Worm (Caenorhabditis elegans) whole organism, young adult: ENCODE data around the gene lin-37.

Experiments used
- B0019.2 ChIP-seq: fragments of 200-800 bp; sonication (Bioruptor generic); conservative IDR thresholded peaks from 2 replicates; pipeline ENCODE4 v1.3.6; 2022; ENCODE audit warnings: missing genetic modification reagents, missing genetic modification characterization, missing compliant biosample characterization
- C06A6.2 ChIP-seq: fragments of 200-800 bp; sonication (Bioruptor generic); conservative IDR thresholded peaks from 2 replicates; pipeline ENCODE4 v1.3.6; 2022; ENCODE audit warnings: missing genetic modification characterization, missing compliant biosample characterization
- F10E7.11 ChIP-seq: sonication (generic microtip); optimal IDR thresholded peaks from 2 replicates; lab custom pipeline; 2017; ENCODE audit warnings: mild to moderate bottlenecking, missing genetic modification characterization, moderate library complexity, missing compliant biosample characterization
- F22D6.2 ChIP-seq: sonication (generic microtip); optimal IDR thresholded peaks from 2 replicates; lab custom pipeline; 2016; ENCODE audit warnings: mild to moderate bottlenecking, missing genetic modification characterization, missing compliant biosample characterization
- F23B12.7 ChIP-seq: sonication (generic microtip); optimal IDR thresholded peaks from 2 replicates; lab custom pipeline; 2017; ENCODE audit warnings: missing genetic modification characterization, mild to moderate bottlenecking, missing compliant biosample characterization, antibody characterized with exemption, moderate library complexity; ENCODE audit not compliant: insufficient read depth
- F55B11.4 ChIP-seq: sonication (generic microtip); optimal IDR thresholded peaks from 2 replicates; lab custom pipeline; 2016; ENCODE audit warnings: missing compliant biosample characterization, missing genetic modification characterization, borderline replicate concordance; ENCODE audit not compliant: insufficient read depth
- F57A8.1 ChIP-seq: fragments of 200-800 bp; sonication (Bioruptor generic); optimal IDR thresholded peaks from 2 replicates; lab custom pipeline; 2018; ENCODE audit warnings: mild to moderate bottlenecking, missing genetic modification characterization, moderate library complexity, missing compliant biosample characterization
- F57C9.4 ChIP-seq: sonication (generic microtip); optimal IDR thresholded peaks from 2 replicates; lab custom pipeline; 2017; ENCODE audit warnings: mild to moderate bottlenecking, missing genetic modification characterization, missing compliant biosample characterization
- T07F8.4 ChIP-seq: sonication (generic microtip); optimal IDR thresholded peaks from 2 replicates; lab custom pipeline; 2016; ENCODE audit warnings: mild to moderate bottlenecking, missing genetic modification characterization, moderate library complexity, missing compliant biosample characterization
- Y67H2A.10 ChIP-seq: fragments of 200-800 bp; sonication (Bioruptor generic); conservative IDR thresholded peaks from 2 replicates; pipeline ENCODE4 v1.3.6; 2022; ENCODE audit warnings: missing genetic modification reagents, missing genetic modification characterization, missing compliant biosample characterization
- Y95B8A.8 ChIP-seq: fragments of 200-800 bp; sonication (Bioruptor generic); IDR thresholded peaks from 2 replicates; pipeline ENCODE4 v1.3.6; 2022; ENCODE audit warnings: missing genetic modification reagents, missing genetic modification characterization, missing compliant biosample characterization
- akir-1 ChIP-seq: fragments of 200-800 bp; sonication (Bioruptor generic); optimal IDR thresholded peaks from 2 replicates; lab custom pipeline; 2018; ENCODE audit warnings: mild to moderate bottlenecking, missing genetic modification characterization, moderate library complexity, missing compliant biosample characterization
- aptf-3 ChIP-seq: fragments of 200-800 bp; sonication (Bioruptor generic); IDR thresholded peaks from 2 replicates; pipeline ENCODE4 v1.3.6; 2022; ENCODE audit warnings: missing genetic modification characterization, missing compliant biosample characterization
- ccch-3 ChIP-seq: fragments of 200-800 bp; sonication (Bioruptor generic); optimal IDR thresholded peaks from 2 replicates; lab custom pipeline; 2018; ENCODE audit warnings: mild to moderate bottlenecking, missing genetic modification characterization, missing compliant biosample characterization
- cebp-1 ChIP-seq, 2 experiments: fragments of 200-800 bp in 1 of 2; sonication (Bioruptor generic) in 1 of 2; sonication (generic microtip) in 1 of 2; IDR thresholded peaks in 1 of 2; optimal IDR thresholded peaks in 1 of 2; 2 replicates each; pipeline versions ENCODE4 v1.3.6 to Lab custom; 2017 to 2022; ENCODE audit warnings: missing compliant biosample characterization in 2 of 2, missing genetic modification characterization in 2 of 2, mild to moderate bottlenecking in 1 of 2, missing genetic modification reagents in 1 of 2, moderate library complexity in 1 of 2
- cebp-2 ChIP-seq: fragments of 200-800 bp; sonication (Bioruptor generic); IDR thresholded peaks from 2 replicates; pipeline ENCODE4 v1.3.6; 2022; ENCODE audit warnings: missing genetic modification characterization, missing compliant biosample characterization
- ceh-40 ChIP-seq: fragments of 200-800 bp; sonication (Bioruptor generic); IDR thresholded peaks from 2 replicates; pipeline ENCODE4 v1.3.6; 2022; ENCODE audit warnings: missing genetic modification characterization, missing compliant biosample characterization
- ceh-58 ChIP-seq: fragments of 200-800 bp; sonication (Bioruptor generic); IDR thresholded peaks from 2 replicates; pipeline ENCODE4 v1.3.6; 2022; ENCODE audit warnings: missing genetic modification characterization, missing compliant biosample characterization
- ceh-91 ChIP-seq: fragments of 200-800 bp; sonication (Bioruptor generic); IDR thresholded peaks from 2 replicates; pipeline ENCODE4 v1.3.6; 2022; ENCODE audit warnings: missing genetic modification reagents, missing genetic modification characterization, missing compliant biosample characterization
- chd-7 ChIP-seq: sonication (generic microtip); optimal IDR thresholded peaks from 2 replicates; lab custom pipeline; 2016; ENCODE audit warnings: mild to moderate bottlenecking, missing genetic modification characterization, moderate library complexity, missing compliant biosample characterization
- efl-1 ChIP-seq: fragments of 150-350 bp; optimal IDR thresholded peaks from 2 replicates; lab custom pipeline; 2014; ENCODE audit warnings: missing biosample characterization, missing genetic modification reagents, missing genetic modification characterization
- egl-18 ChIP-seq: fragments of 200-800 bp; sonication (Bioruptor generic); IDR thresholded peaks from 2 replicates; pipeline ENCODE4 v1.3.6; 2022; ENCODE audit warnings: missing genetic modification reagents, missing genetic modification characterization, missing compliant biosample characterization
- egl-44 ChIP-seq: fragments of 200-800 bp; sonication (Bioruptor generic); IDR thresholded peaks from 2 replicates; pipeline ENCODE4 v1.3.6; 2022; ENCODE audit warnings: missing genetic modification reagents, missing genetic modification characterization, missing compliant biosample characterization
- ekl-4 ChIP-seq: fragments of 200-800 bp; sonication (Bioruptor generic); IDR thresholded peaks from 2 replicates; pipeline ENCODE4 v1.3.6; 2022; ENCODE audit warnings: missing genetic modification reagents, missing genetic modification characterization, missing compliant biosample characterization
- him-1 ChIP-seq: sonication (generic microtip); optimal IDR thresholded peaks from 2 replicates; lab custom pipeline; 2016; ENCODE audit warnings: missing genotype, missing genetic modification reagents, missing genetic modification characterization, missing compliant biosample characterization
- hlh-26 ChIP-seq: fragments of 200-800 bp; sonication (Bioruptor generic); conservative IDR thresholded peaks from 2 replicates; pipeline ENCODE4 v1.3.6; 2022; ENCODE audit warnings: missing genetic modification reagents, missing genetic modification characterization, missing compliant biosample characterization
- hmg-20 ChIP-seq: fragments of 200-800 bp; sonication (Bioruptor generic); IDR thresholded peaks from 2 replicates; pipeline ENCODE4 v1.3.6; 2022; ENCODE audit warnings: missing genetic modification reagents, missing genetic modification characterization, missing compliant biosample characterization
- let-526 ChIP-seq: fragments of 200-800 bp; sonication (Bioruptor generic); IDR thresholded peaks from 2 replicates; pipeline ENCODE4 v1.3.6; 2022; ENCODE audit warnings: missing genetic modification reagents, missing genetic modification characterization, missing compliant biosample characterization
- lin-35 ChIP-seq, 3 experiments: fragments of 150-350 bp in 2 of 3; sonication (generic microtip) in 1 of 3; optimal IDR thresholded peaks; 2 replicates each; lab custom pipeline; 2014 to 2018; ENCODE audit warnings: missing biosample characterization in 3 of 3, missing genetic modification characterization in 3 of 3, missing genetic modification reagents in 3 of 3
- lin-54 ChIP-seq: fragments of 200-800 bp; sonication (Bioruptor generic); optimal IDR thresholded peaks from 2 replicates; lab custom pipeline; 2018; ENCODE audit warnings: mild to moderate bottlenecking, missing genetic modification characterization, missing compliant biosample characterization
- lsl-1 ChIP-seq: fragments of 200-800 bp; sonication (Bioruptor generic); optimal IDR thresholded peaks from 2 replicates; lab custom pipeline; 2018; ENCODE audit warnings: mild to moderate bottlenecking, missing genetic modification characterization, moderate library complexity, missing compliant biosample characterization
- mel-28 ChIP-seq: sonication (generic microtip); optimal IDR thresholded peaks from 2 replicates; lab custom pipeline; 2016; ENCODE audit warnings: borderline replicate concordance, mild to moderate bottlenecking, missing genetic modification characterization, missing compliant biosample characterization
- mes-4 ChIP-seq: sonication (generic microtip); optimal IDR thresholded peaks from 2 replicates; lab custom pipeline; 2016; ENCODE audit warnings: missing genotype, missing genetic modification characterization, missing compliant biosample characterization
- mxl-1 ChIP-seq: sonication (generic microtip); optimal IDR thresholded peaks from 2 replicates; lab custom pipeline; 2016; ENCODE audit warnings: missing genetic modification characterization, missing compliant biosample characterization
- nhr-120 ChIP-seq: fragments of 200-800 bp; sonication (Bioruptor generic); IDR thresholded peaks from 2 replicates; pipeline ENCODE4 v1.3.6; 2022; ENCODE audit warnings: missing genetic modification characterization, missing compliant biosample characterization
- nhr-27 ChIP-seq: fragments of 200-800 bp; sonication (Bioruptor generic); optimal IDR thresholded peaks from 2 replicates; lab custom pipeline; 2018; ENCODE audit warnings: mild to moderate bottlenecking, missing genetic modification characterization, moderate library complexity, missing compliant biosample characterization
- nhr-90 ChIP-seq: sonication (generic microtip); optimal IDR thresholded peaks from 2 replicates; lab custom pipeline; 2016; ENCODE audit warnings: missing genotype, mild to moderate bottlenecking, missing genetic modification characterization, missing compliant biosample characterization
- rcor-1 ChIP-seq: fragments of 200-800 bp; sonication (Bioruptor generic); IDR thresholded peaks from 2 replicates; pipeline ENCODE4 v1.3.6; 2022; ENCODE audit warnings: missing genetic modification reagents, missing genetic modification characterization, missing compliant biosample characterization
- rec-8 ChIP-seq, 2 experiments: sonication (generic microtip); optimal IDR thresholded peaks; 2 replicates each; lab custom pipeline; 2016; ENCODE audit warnings: mild to moderate bottlenecking in 2 of 2, missing genetic modification characterization in 2 of 2, missing genetic modification reagents in 2 of 2, missing genotype in 2 of 2, missing biosample characterization in 1 of 2, missing compliant biosample characterization in 1 of 2, moderate library complexity in 1 of 2
- repo-1 ChIP-seq: sonication (generic microtip); optimal IDR thresholded peaks from 2 replicates; lab custom pipeline; 2017; ENCODE audit warnings: mild to moderate bottlenecking, missing genetic modification characterization, missing compliant biosample characterization
- sptf-2 ChIP-seq: fragments of 200-800 bp; sonication (Bioruptor generic); optimal IDR thresholded peaks from 2 replicates; lab custom pipeline; 2018; ENCODE audit warnings: mild to moderate bottlenecking, missing genetic modification characterization, missing compliant biosample characterization
- unc-130 ChIP-seq: sonication (generic microtip); optimal IDR thresholded peaks from 2 replicates; lab custom pipeline; 2016; ENCODE audit warnings: missing genetic modification reagents, missing genetic modification characterization, missing compliant biosample characterization
- unc-62 ChIP-seq: fragments of 150-350 bp; optimal IDR thresholded peaks from 2 replicates; lab custom pipeline; 2014; ENCODE audit warnings: missing biosample characterization, missing genetic modification reagents, missing genetic modification characterization
- zfh-2 ChIP-seq: fragments of 200-800 bp; sonication (Bioruptor generic); conservative IDR thresholded peaks from 2 replicates; pipeline ENCODE4 v1.3.6; 2022; ENCODE audit warnings: missing genetic modification reagents, missing genetic modification characterization, missing compliant biosample characterization
- ztf-18 ChIP-seq: sonication (generic microtip); optimal IDR thresholded peaks from 2 replicates; lab custom pipeline; 2016; ENCODE audit warnings: missing genotype, mild to moderate bottlenecking, missing genetic modification characterization, missing compliant biosample characterization
- ztf-26 ChIP-seq: sonication (generic microtip); optimal IDR thresholded peaks from 2 replicates; lab custom pipeline; 2017; ENCODE audit warnings: missing genetic modification characterization, missing compliant biosample characterization
- ztf-3 ChIP-seq: fragments of 200-800 bp; sonication (Bioruptor generic); optimal IDR thresholded peaks from 2 replicates; lab custom pipeline; 2018; ENCODE audit warnings: mild to moderate bottlenecking, missing genetic modification characterization, missing compliant biosample characterization

lin-37 gene

DNA sequence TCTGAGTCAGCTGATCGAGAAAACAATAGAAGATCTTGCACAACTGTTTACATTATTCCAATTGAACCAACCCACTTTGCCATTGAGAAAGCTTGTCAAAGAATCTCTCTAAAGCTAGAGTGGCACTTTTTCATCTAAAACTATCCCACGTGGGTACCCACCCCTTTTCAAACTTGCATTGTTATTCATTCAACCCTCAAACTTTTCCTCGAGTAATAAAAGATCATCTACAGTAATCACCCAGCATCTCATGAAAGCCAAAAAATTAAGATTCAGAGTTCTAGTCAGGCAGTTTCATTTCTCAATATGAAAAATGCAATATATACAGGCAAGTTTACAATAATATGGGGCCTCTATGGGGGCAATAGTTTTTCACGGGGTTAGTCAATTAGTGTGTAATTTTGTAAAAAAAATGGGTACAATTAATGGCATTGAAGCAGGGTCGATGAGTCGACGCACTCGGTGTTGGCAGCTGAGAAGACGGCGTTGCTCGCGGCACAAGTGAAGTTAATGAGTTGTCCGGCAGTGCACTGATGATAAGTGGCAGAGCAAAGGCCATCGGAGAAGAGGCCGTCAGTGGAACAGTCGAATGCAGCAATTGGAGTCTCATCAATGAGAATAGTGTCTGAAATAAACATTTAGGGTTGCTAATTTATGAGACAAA lies 29.6 kb upstream of the lin-37 start:
- no peak for TF ChIP-seq F57C9.4
- TF ChIP-seq zfh-2 (GFP tag; lab: Robert Waterston, UW), result no peak
- TF ChIP-seq mxl-1 (tag; lab: Kevin White, UChicago), result no peak
- peak; percentile 43 for TF ChIP-seq repo-1 (tag; lab: Kevin White, UChicago)
- TF ChIP-seq ztf-18 (tag; lab: Kevin White, UChicago), result peak; percentile 38
- TF ChIP-seq rec-8 (tag; optimal IDR thresholded peaks at IDR 0.05; lab: Kevin White, UChicago), result no peak
- TF ChIP-seq unc-130 (GFP tag; lab: Kevin White, UChicago), result peak; percentile 74
- TF ChIP-seq sptf-2 (GFP tag; lab: Kevin White, UChicago), result no peak
- no peak for TF ChIP-seq ztf-26 (tag; lab: Kevin White, UChicago)
- no peak for TF ChIP-seq mes-4 (tag; lab: Kevin White, UChicago)
- TF ChIP-seq egl-44 (GFP tag; lab: Robert Waterston, UW), result no peak; the same call in 1 of the 2 replicates
- no peak for TF ChIP-seq F57A8.1
- TF ChIP-seq B0019.2 (GFP tag; lab: Robert Waterston, UW), result no peak; the same call in 1 of the 2 replicates
- TF ChIP-seq ekl-4, result peak; percentile 92
- TF ChIP-seq aptf-3, result 0 out of 2 replicates have a peak, but pooled peaks have one; percentile 22
- 0 out of 2 replicates have a peak, but pooled peaks have one; percentile 34 for TF ChIP-seq hmg-20 (GFP tag; lab: Robert Waterston, UW)
- no peak for TF ChIP-seq ztf-3 (GFP tag; lab: Kevin White, UChicago)
- TF ChIP-seq him-1 (tag; lab: Kevin White, UChicago), result peak; percentile 8
- TF ChIP-seq Y67H2A.10, result no peak
- no peak for TF ChIP-seq T07F8.4 (tag; lab: Kevin White, UChicago)
- peak; percentile 70 for TF ChIP-seq F10E7.11 (tag; lab: Kevin White, UChicago)
- TF ChIP-seq cebp-1 (GFP tag; IDR thresholded peaks at IDR 0.05; lab: Robert Waterston, UW), result no peak; the same call in 1 of the 2 replicates
- TF ChIP-seq cebp-1 (tag; optimal IDR thresholded peaks at IDR 0.05; lab: Kevin White, UChicago), result no peak
- no peak for TF ChIP-seq nhr-90 (tag; lab: Kevin White, UChicago)
- no peak for TF ChIP-seq mel-28 (tag; lab: Kevin White, UChicago)
- no peak for TF ChIP-seq let-526 (GFP tag; lab: Robert Waterston, UW)
- no peak for TF ChIP-seq egl-18 (GFP tag; lab: Robert Waterston, UW)
- no peak for TF ChIP-seq hlh-26 (GFP tag; lab: Robert Waterston, UW)
- TF ChIP-seq lin-54 (GFP tag; lab: Kevin White, UChicago), result peak; percentile 70
- TF ChIP-seq Y95B8A.8 (GFP tag; lab: Robert Waterston, UW), result peak; percentile 92
- TF ChIP-seq nhr-120 (GFP tag; lab: Robert Waterston, UW), result no peak
- peak; percentile 78; the same call in 1 of the 2 replicates for TF ChIP-seq rcor-1 (GFP tag; lab: Robert Waterston, UW)
- TF ChIP-seq nhr-27 (tag; lab: Kevin White, UChicago), result no peak
- peak; percentile 51 for TF ChIP-seq efl-1 (GFP tag; lab: Kevin White, UChicago)
- no peak for TF ChIP-seq ccch-3 (GFP tag; lab: Kevin White, UChicago)
- TF ChIP-seq F55B11.4 (tag; lab: Kevin White, UChicago), result no peak
- no peak for TF ChIP-seq C06A6.2 (GFP tag; lab: Robert Waterston, UW)
- TF ChIP-seq ceh-40 (GFP tag; lab: Robert Waterston, UW), result no peak
- peak; percentile 16 for TF ChIP-seq chd-7 (tag; lab: Kevin White, UChicago)
- no peak for TF ChIP-seq cebp-2 (GFP tag; lab: Robert Waterston, UW)
- peak; percentile 62; the same call in 1 of the 2 replicates for TF ChIP-seq ceh-58
- no peak for TF ChIP-seq unc-62 (GFP tag; lab: Kevin White, UChicago)
- TF ChIP-seq F23B12.7, result no peak
- TF ChIP-seq ceh-91 (GFP tag; lab: Robert Waterston, UW), result no peak; the same call in none of the 2 replicates
- no peak for TF ChIP-seq F22D6.2 (tag; lab: Kevin White, UChicago)
- no peak for TF ChIP-seq akir-1 (GFP tag; lab: Kevin White, UChicago)
- TF ChIP-seq lsl-1, result peak; percentile 59
- TF ChIP-seq lin-35 (GFP tag; optimal IDR thresholded peaks at IDR 0.05; lab: Kevin White, UChicago), result no peak
